Fruit fly (Drosophila melanogaster): ENCODE results near the gene Eip75B.

Eip75B gene

dm6 chr3L:18029546-18030300, 34.8 kb downstream of the Eip75B start:
- TF ChIP-seq CG17801 (GFP tag; optimal IDR thresholded peaks at IDR 0.05; ENCODE audit: partially characterized antibody) = no peak

DNA sequence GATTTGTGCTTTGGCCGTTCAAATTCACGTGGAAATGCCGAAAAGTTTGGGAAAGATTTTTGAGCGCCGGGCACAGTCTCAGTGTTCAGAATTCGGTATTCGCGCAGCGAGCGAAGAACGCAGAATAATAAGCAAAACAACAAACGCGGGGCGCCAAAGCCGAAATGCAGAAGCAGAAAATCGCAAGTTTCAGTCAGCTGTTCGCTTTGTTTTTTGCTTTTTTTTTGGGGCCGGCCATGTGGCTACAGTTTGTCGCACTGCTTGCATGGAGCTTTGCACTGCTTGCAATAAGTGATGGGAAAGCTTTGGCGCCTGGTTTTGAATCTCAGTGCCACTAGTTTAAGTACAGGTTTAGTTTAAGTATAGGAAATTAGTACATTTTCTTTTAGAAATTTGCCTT, 38.6 kb downstream of the Eip75B start:
- peak; percentile 73 for TF ChIP-seq CG17801 (GFP tag; optimal IDR thresholded peaks at IDR 0.05; ENCODE audit: partially characterized antibody)

dm6 chr3L:18024589-18024988, 39.9 kb downstream of the Eip75B start:
- no peak for TF ChIP-seq CG17801 (GFP tag; optimal IDR thresholded peaks at IDR 0.05; ENCODE audit: partially characterized antibody)

DNA sequence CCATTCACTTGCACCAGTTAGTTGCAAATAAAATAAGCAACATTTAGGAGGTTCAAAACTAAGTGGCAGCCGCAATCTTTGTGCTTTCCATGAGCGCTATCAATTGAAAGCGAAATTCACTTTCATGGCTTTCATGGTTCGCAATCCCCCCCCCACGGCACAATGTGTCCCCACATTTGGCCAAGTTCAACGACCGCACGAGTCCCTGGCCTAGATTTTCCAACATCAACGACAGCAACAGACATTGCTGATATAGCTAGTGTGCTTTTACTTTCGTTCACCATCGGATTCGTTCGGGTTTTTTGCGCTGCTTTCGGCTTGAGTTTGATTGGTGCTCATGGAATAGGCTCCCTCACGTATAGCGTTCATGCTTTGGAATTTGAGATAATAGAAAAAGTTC, 40.9 kb downstream of the Eip75B start:
- no peak for TF ChIP-seq CG17801 (GFP tag; optimal IDR thresholded peaks at IDR 0.05; ENCODE audit: partially characterized antibody)

DNA sequence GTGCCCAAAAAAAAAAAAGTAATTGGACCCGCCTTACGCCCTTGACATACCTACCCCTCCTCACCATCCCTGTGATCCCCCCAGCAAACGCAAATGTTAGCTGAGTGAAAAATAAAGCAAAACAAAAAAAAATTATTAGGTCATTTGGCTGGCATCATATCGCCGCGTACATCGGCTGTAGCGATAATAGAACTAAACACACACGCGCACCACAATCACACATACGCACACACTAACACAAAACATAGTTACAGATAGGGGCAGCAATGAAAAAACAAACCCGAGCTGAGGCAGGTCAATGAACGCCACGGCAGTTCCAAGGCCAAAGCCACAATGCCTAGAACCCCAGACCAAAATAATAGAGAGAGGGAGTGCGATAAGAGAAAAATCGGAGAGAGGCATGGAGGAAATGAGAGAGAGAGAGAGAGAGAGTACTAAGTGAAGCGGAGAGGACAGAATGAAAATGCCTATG, 42.0 kb downstream of the Eip75B start:
- TF ChIP-seq CG17801 (GFP tag; optimal IDR thresholded peaks at IDR 0.05; ENCODE audit: partially characterized antibody) = no peak

DNA sequence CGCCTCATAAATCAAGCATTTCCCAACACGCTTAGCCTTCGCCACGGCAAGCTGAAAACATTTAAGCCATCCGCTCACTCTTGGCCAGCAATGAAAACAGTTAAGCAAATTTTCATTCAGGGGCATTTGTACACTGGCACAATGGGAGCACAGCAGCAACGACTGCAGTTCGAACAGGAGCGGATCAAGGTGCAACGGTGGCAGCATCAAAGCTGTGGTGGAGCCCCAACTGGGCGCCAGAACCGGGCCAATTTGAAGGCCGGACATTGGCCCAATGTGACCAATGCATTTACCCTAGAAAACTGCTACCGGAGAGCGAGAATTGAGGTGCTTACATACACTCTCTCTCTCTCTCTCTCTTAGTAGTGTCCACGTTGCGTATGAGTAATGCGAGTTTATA, 42.6 kb downstream of the Eip75B start:
- TF ChIP-seq CG17801 (GFP tag; optimal IDR thresholded peaks at IDR 0.05; ENCODE audit: partially characterized antibody) = no peak

DNA sequence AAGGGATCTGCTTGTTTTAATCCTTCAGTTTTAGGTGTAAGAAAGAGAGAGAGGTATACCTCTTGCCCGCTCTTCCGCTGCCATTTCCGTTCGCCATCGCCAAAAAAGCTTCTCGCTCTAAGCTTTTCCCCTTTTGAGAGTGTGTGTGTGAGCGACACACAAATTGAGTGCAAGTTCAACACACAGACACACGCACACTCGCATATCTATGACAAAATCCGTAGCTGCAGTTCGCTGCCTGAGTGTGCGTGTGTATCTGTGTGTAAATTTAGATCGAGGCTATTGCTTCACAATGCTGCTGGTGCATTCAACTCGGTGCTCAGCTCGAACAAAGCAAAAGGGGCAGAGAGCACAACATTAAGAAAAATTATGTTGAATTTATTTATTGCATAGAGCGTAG, 43.6 kb downstream of the Eip75B start:
- TF ChIP-seq CG17801 (GFP tag; optimal IDR thresholded peaks at IDR 0.05; ENCODE audit: partially characterized antibody) = no peak

dm6 chr3L:18019645-18020509, 44.6 kb downstream of the Eip75B start:
- TF ChIP-seq CG17801 (GFP tag; optimal IDR thresholded peaks at IDR 0.05; ENCODE audit: partially characterized antibody) = peak; percentile 84

dm6 chr3L:18018988-18019387, 45.5 kb downstream of the Eip75B start:
- TF ChIP-seq CG17801 (GFP tag; optimal IDR thresholded peaks at IDR 0.05; ENCODE audit: partially characterized antibody) = no peak

DNA sequence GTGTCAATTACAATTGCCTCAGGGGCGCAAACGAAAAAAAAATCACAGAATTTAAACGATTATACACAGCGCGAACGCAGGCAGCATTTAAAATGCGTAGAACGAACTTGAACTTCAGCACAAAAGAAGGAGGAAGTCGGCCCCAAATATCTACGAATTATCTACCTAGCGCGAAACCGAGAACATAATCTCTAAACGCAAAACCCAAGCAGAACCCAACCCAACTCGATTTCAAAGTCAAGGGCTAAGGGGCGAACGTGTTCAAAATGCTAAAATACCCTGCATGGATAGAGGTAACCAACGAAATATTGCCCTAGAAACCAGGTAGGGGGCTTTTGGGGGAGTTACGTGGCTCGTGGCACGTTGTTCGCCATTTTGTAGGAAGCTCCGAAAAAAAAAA, 45.9 kb downstream of the Eip75B start:
- TF ChIP-seq CG17801 (GFP tag; optimal IDR thresholded peaks at IDR 0.05; ENCODE audit: partially characterized antibody) = no peak

- TF ChIP-seq CG17801 (GFP tag; optimal IDR thresholded peaks at IDR 0.05; ENCODE audit: partially characterized antibody) = no peak
Observed at dm6 chr3L:18017653-18018052, 46.8 kb downstream of the Eip75B start.

- no peak for TF ChIP-seq CG17801 (GFP tag; optimal IDR thresholded peaks at IDR 0.05; ENCODE audit: partially characterized antibody)
Observed at dm6 chr3L:18016843-18017292, 47.6 kb downstream of the Eip75B start.

- no peak for TF ChIP-seq CG17801 (GFP tag; optimal IDR thresholded peaks at IDR 0.05; ENCODE audit: partially characterized antibody)
Observed at dm6 chr3L:18016105-18016842, 48.2 kb downstream of the Eip75B start.

- TF ChIP-seq CG17801 (GFP tag; optimal IDR thresholded peaks at IDR 0.05; ENCODE audit: partially characterized antibody) = no peak
Observed at dm6 chr3L:18015171-18015944, 49.1 kb downstream of the Eip75B start.

All from ovary, adult (tissue).